Fruit fly (Drosophila melanogaster) whole organism, pupa: Measurements from ENCODE around the gene ND-51.
A peak's percentile ranks its signal among the peaks of the same experiment; 100 is the strongest.

Source experiments
- CG10348 ChIP-seq: fragments of 200-800 bp; sonication (Bioruptor generic); IDR thresholded peaks from 2 replicates; pipeline ENCODE4 v1.3.6; 2022; ENCODE audit warnings: missing biosample characterization, missing genetic modification characterization
- CG12605 ChIP-seq: fragments of 200-800 bp; sonication (Bioruptor generic); IDR thresholded peaks from 2 replicates; pipeline ENCODE4 v1.3.6; 2022; ENCODE audit warnings: missing biosample characterization, missing genetic modification characterization
- CG13204 ChIP-seq: fragments of 200-800 bp; sonication (Bioruptor generic); optimal IDR thresholded peaks from 2 replicates; lab custom pipeline; 2018; ENCODE audit warnings: missing biosample characterization, mild to moderate bottlenecking, missing genetic modification characterization, moderate library complexity
- CG14655 ChIP-seq: fragments of 200-800 bp; sonication (Bioruptor generic); optimal IDR thresholded peaks from 3 replicates; lab custom pipeline; 2017; ENCODE audit warnings: mild to moderate bottlenecking, missing biosample characterization, missing genetic modification reagents, missing genetic modification characterization
- CG15710 ChIP-seq: fragments of 200-800 bp; sonication (Bioruptor generic); optimal IDR thresholded peaks from 2 replicates; lab custom pipeline; 2018; ENCODE audit warnings: missing biosample characterization, mild to moderate bottlenecking, missing genetic modification characterization, moderate library complexity
- CG17806 ChIP-seq: fragments of 200-800 bp; sonication (Bioruptor generic); optimal IDR thresholded peaks from 2 replicates; lab custom pipeline; 2018; ENCODE audit warnings: missing biosample characterization, mild to moderate bottlenecking, missing genetic modification characterization, moderate library complexity
- CG32121 ChIP-seq: fragments of 200-800 bp; sonication (Bioruptor generic); IDR thresholded peaks from 2 replicates; pipeline ENCODE4 v1.3.6; 2022; ENCODE audit warnings: missing biosample characterization, missing genetic modification characterization
- CG34367 ChIP-seq: fragments of 200-800 bp; sonication (Bioruptor generic); optimal IDR thresholded peaks from 2 replicates; lab custom pipeline; 2018; ENCODE audit warnings: missing biosample characterization, mild to moderate bottlenecking, missing genetic modification characterization
- CG4496 ChIP-seq: fragments of 200-800 bp; sonication (Bioruptor generic); IDR thresholded peaks from 3 replicates; pipeline ENCODE4 v1.3.6; 2022; ENCODE audit warnings: missing biosample characterization, missing genetic modification characterization
- CG8159 ChIP-seq: fragments of 200-800 bp; sonication (Bioruptor generic); optimal IDR thresholded peaks from 3 replicates; lab custom pipeline; 2018; ENCODE audit warnings: missing biosample characterization, mild to moderate bottlenecking, missing genetic modification characterization, moderate library complexity
- CG8301 ChIP-seq: fragments of 200-800 bp; sonication (Bioruptor generic); optimal IDR thresholded peaks from 2 replicates; lab custom pipeline; 2018; ENCODE audit warnings: missing biosample characterization, mild to moderate bottlenecking, missing genetic modification characterization
- CG9948 ChIP-seq: fragments of 200-800 bp; sonication (Bioruptor generic); optimal IDR thresholded peaks from 2 replicates; lab custom pipeline; 2018; ENCODE audit warnings: missing biosample characterization, mild to moderate bottlenecking, missing genetic modification characterization, moderate library complexity
- D1 ChIP-seq: fragments of 200-800 bp; sonication (Bioruptor generic); optimal IDR thresholded peaks from 2 replicates; lab custom pipeline; 2018; ENCODE audit warnings: missing biosample characterization, mild to moderate bottlenecking, missing genetic modification characterization, moderate library complexity
- EcR ChIP-seq: fragments of 200-800 bp; sonication (Bioruptor generic); optimal IDR thresholded peaks from 3 replicates; lab custom pipeline; 2019; ENCODE audit warnings: missing biosample characterization, missing genetic modification characterization, mild to moderate bottlenecking, moderate library complexity, missing genetic modification reagents
- Ets98B ChIP-seq: fragments of 200-800 bp; sonication (Bioruptor generic); IDR thresholded peaks from 2 replicates; pipeline ENCODE4 v1.3.6; 2022; ENCODE audit warnings: missing biosample characterization, missing genetic modification characterization
- Pif1A ChIP-seq: fragments of 200-800 bp; sonication (Bioruptor generic); optimal IDR thresholded peaks from 3 replicates; lab custom pipeline; 2016; ENCODE audit warnings: missing biosample characterization, missing genetic modification characterization
- Pif1B ChIP-seq: fragments of 200-800 bp; sonication (Bioruptor generic); optimal IDR thresholded peaks from 3 replicates; lab custom pipeline; 2016; ENCODE audit warnings: missing biosample characterization, missing genetic modification characterization
- Snoo ChIP-seq: fragments of 200-800 bp; sonication (Bioruptor generic); optimal IDR thresholded peaks from 3 replicates; lab custom pipeline; 2017; ENCODE audit warnings: missing biosample characterization, mild to moderate bottlenecking, missing genetic modification characterization, inconsistent platforms
- fd96Ca ChIP-seq: fragments of 200-800 bp; sonication (Bioruptor generic); IDR thresholded peaks from 3 replicates; pipeline ENCODE4 v1.3.6; 2022; ENCODE audit warnings: missing biosample characterization, missing genetic modification characterization
- gl ChIP-seq: fragments of 200-800 bp; sonication (Bioruptor generic); optimal IDR thresholded peaks from 2 replicates; lab custom pipeline; 2018; ENCODE audit warnings: missing biosample characterization, mild to moderate bottlenecking, missing genetic modification characterization
- rn ChIP-seq: fragments of 200-800 bp; sonication (Bioruptor generic); IDR thresholded peaks from 2 replicates; pipeline ENCODE4 v1.3.6; 2022; ENCODE audit warnings: missing biosample characterization, missing genetic modification characterization

The ND-51 gene

dm6 chr2L:6028712-6029111, 33.8 kb downstream of the ND-51 start:
- TF ChIP-seq EcR (GFP tag; lab: Kevin White, UChicago) (no peak), CG8159 (tag; lab: Kevin White, UChicago) (no peak), Pif1A (GFP tag; lab: Kevin White, UChicago) (peak; percentile 6), CG34367 (tag; lab: Kevin White, UChicago) (peak; percentile 2), CG12605 (GFP tag; lab: Robert Waterston, UW) (peak; percentile 33; the same call in 1 of the 2 replicates), CG8301 (no peak)

dm6 chr2L:6024345-6024907, 38.1 kb downstream of the ND-51 start, which contains the start of gene CG9107:
Gene CG9107, minus strand, starts transcription at chr2L:6024539.
- TF ChIP-seq rn (no peak), CG14655 (GFP tag; lab: Kevin White, UChicago) (no peak), fd96Ca (GFP tag; lab: Robert Waterston, UW) (no peak), Pif1A (GFP tag; lab: Kevin White, UChicago) (no peak), EcR (GFP tag; lab: Kevin White, UChicago) (no peak), CG34367 (tag; lab: Kevin White, UChicago) (no peak), CG4496 (GFP tag; lab: Robert Waterston, UW) (no peak), CG32121 (GFP tag; lab: Robert Waterston, UW) (no peak), CG8159 (tag; lab: Kevin White, UChicago) (no peak), CG10348 (GFP tag; lab: Robert Waterston, UW) (no peak), CG17806 (no peak), Ets98B (GFP tag; lab: Robert Waterston, UW) (no peak), Snoo (tag; lab: Kevin White, UChicago) (no peak), CG9948 (no peak), CG8301 (no peak), D1 (tag; lab: Kevin White, UChicago) (no peak), gl (tag; lab: Kevin White, UChicago) (no peak), CG15710 (tag; lab: Kevin White, UChicago) (no peak)
- TF ChIP-seq, all 21 proteins: peak for 0

dm6 chr2L:6022793-6023192, 39.8 kb downstream of the ND-51 start:
- TF ChIP-seq CG10348 (GFP tag; lab: Robert Waterston, UW) (no peak), fd96Ca (GFP tag; lab: Robert Waterston, UW) (peak; percentile 51; the same call in 2 of the 3 replicates), CG8301 (peak; percentile 53), Snoo (tag; lab: Kevin White, UChicago) (peak; percentile 59), CG17806 (peak; percentile 76), CG8159 (tag; lab: Kevin White, UChicago) (peak; percentile 83), CG32121 (GFP tag; lab: Robert Waterston, UW) (no peak), Pif1B (GFP tag; lab: Kevin White, UChicago) (peak; percentile 74), gl (tag; lab: Kevin White, UChicago) (peak; percentile 32), CG13204 (GFP tag; lab: Kevin White, UChicago) (peak; percentile 3), Ets98B (GFP tag; lab: Robert Waterston, UW) (no peak), CG4496 (GFP tag; lab: Robert Waterston, UW) (0 out of 3 replicates have a peak, but pooled peaks have one; percentile 20), CG12605 (GFP tag; lab: Robert Waterston, UW) (no peak), D1 (tag; lab: Kevin White, UChicago) (peak; percentile 16), CG9948 (peak; percentile 66), CG34367 (tag; lab: Kevin White, UChicago) (peak; percentile 40), EcR (GFP tag; lab: Kevin White, UChicago) (no peak), Pif1A (GFP tag; lab: Kevin White, UChicago) (peak; percentile 65), CG15710 (tag; lab: Kevin White, UChicago) (peak; percentile 57), rn (no peak), CG14655 (GFP tag; lab: Kevin White, UChicago) (peak; percentile 77)

dm6 chr2L:6020535-6020934, 42.0 kb downstream of the ND-51 start, which contains the start of gene CG13996:
Gene CG13996, plus strand, starts transcription at chr2L:6020835.
- TF ChIP-seq CG13204 (GFP tag; lab: Kevin White, UChicago) (no peak), Ets98B (GFP tag; lab: Robert Waterston, UW) (no peak), CG15710 (tag; lab: Kevin White, UChicago) (no peak), CG34367 (tag; lab: Kevin White, UChicago) (no peak), CG32121 (GFP tag; lab: Robert Waterston, UW) (no peak), fd96Ca (GFP tag; lab: Robert Waterston, UW) (no peak), CG12605 (GFP tag; lab: Robert Waterston, UW) (no peak), EcR (GFP tag; lab: Kevin White, UChicago) (no peak), gl (tag; lab: Kevin White, UChicago) (no peak), Pif1B (GFP tag; lab: Kevin White, UChicago) (no peak), Snoo (tag; lab: Kevin White, UChicago) (no peak), CG4496 (GFP tag; lab: Robert Waterston, UW) (no peak), CG14655 (GFP tag; lab: Kevin White, UChicago) (no peak)

- TF ChIP-seq CG14655 (GFP tag; lab: Kevin White, UChicago) (peak; percentile 79), CG8301 (peak; percentile 79), fd96Ca (GFP tag; lab: Robert Waterston, UW) (0 out of 3 replicates have a peak, but pooled peaks have one; percentile 17), CG13204 (GFP tag; lab: Kevin White, UChicago) (peak; percentile 10), CG8159 (tag; lab: Kevin White, UChicago) (peak; percentile 73), gl (tag; lab: Kevin White, UChicago) (peak; percentile 42), Pif1A (GFP tag; lab: Kevin White, UChicago) (peak; percentile 55), Pif1B (GFP tag; lab: Kevin White, UChicago) (peak; percentile 75), CG17806 (no peak), CG9948 (peak; percentile 62), Ets98B (GFP tag; lab: Robert Waterston, UW) (peak; percentile 21; the same call in 1 of the 2 replicates), CG34367 (tag; lab: Kevin White, UChicago) (no peak), CG15710 (tag; lab: Kevin White, UChicago) (peak; percentile 75), rn (0 out of 2 replicates have a peak, but pooled peaks have one; percentile 17), Snoo (tag; lab: Kevin White, UChicago) (no peak)
Observed at dm6 chr2L:6019352-6020131, 43.0 kb downstream of the ND-51 start, which contains the start of gene H2.0. Gene H2.0, minus strand, starts transcription at chr2L:6019402.
